Fruit fly (Drosophila melanogaster) whole organism, prepupa: ENCODE data around the gene CG42259.

Source experiments
- Blimp-1 ChIP-seq: fragments of 200-800 bp; sonication (Bioruptor generic); optimal IDR thresholded peaks from 3 replicates; lab custom pipeline; 2017; ENCODE audit warnings: missing biosample characterization, missing genetic modification characterization, mild to moderate bottlenecking, moderate library complexity, missing genetic modification reagents
- CG10669 ChIP-seq: fragments of 200-800 bp; sonication (Bioruptor generic); optimal IDR thresholded peaks from 3 replicates; lab custom pipeline; 2018; ENCODE audit warnings: missing biosample characterization, mild to moderate bottlenecking, missing genetic modification characterization, moderate library complexity
- CG11294 ChIP-seq: fragments of 200-800 bp; sonication (Bioruptor generic); IDR thresholded peaks from 2 replicates; pipeline ENCODE4 v1.3.6; 2022; ENCODE audit warnings: missing biosample characterization, missing genetic modification characterization
- CG11762 ChIP-seq: fragments of 200-800 bp; sonication (Bioruptor generic); optimal IDR thresholded peaks from 3 replicates; lab custom pipeline; 2016; ENCODE audit warnings: missing biosample characterization, missing genetic modification characterization; ENCODE audit not compliant: insufficient read depth
- CG11902 ChIP-seq: fragments of 200-800 bp; sonication (Bioruptor generic); optimal IDR thresholded peaks from 3 replicates; lab custom pipeline; 2016; ENCODE audit warnings: missing biosample characterization, missing genetic modification characterization
- CG1621 ChIP-seq: fragments of 200-800 bp; sonication (Bioruptor generic); optimal IDR thresholded peaks from 3 replicates; lab custom pipeline; 2018; ENCODE audit warnings: missing biosample characterization, mild to moderate bottlenecking, missing genetic modification characterization
- CG16779 ChIP-seq: fragments of 200-800 bp; sonication (Bioruptor generic); optimal IDR thresholded peaks from 3 replicates; lab custom pipeline; 2017; ENCODE audit warnings: missing biosample characterization, mild to moderate bottlenecking, missing genetic modification characterization
- CG32006 ChIP-seq: fragments of 200-800 bp; sonication (Bioruptor generic); optimal IDR thresholded peaks from 3 replicates; lab custom pipeline; 2017; ENCODE audit warnings: missing biosample characterization, mild to moderate bottlenecking, missing genetic modification characterization
- CG34406 ChIP-seq: fragments of 200-800 bp; sonication (Bioruptor generic); optimal IDR thresholded peaks from 3 replicates; lab custom pipeline; 2016; ENCODE audit warnings: missing biosample characterization, missing genetic modification characterization
- CG3919 ChIP-seq: fragments of 200-800 bp; sonication (Bioruptor generic); optimal IDR thresholded peaks from 3 replicates; lab custom pipeline; 2016; ENCODE audit warnings: missing biosample characterization, missing genetic modification characterization
- CG6163 ChIP-seq: fragments of 200-800 bp; sonication (Bioruptor generic); IDR thresholded peaks from 3 replicates; pipeline ENCODE4 v1.3.6; 2022; ENCODE audit warnings: missing biosample characterization, missing genetic modification characterization
- CG6276 ChIP-seq: fragments of 200-800 bp; sonication (Bioruptor generic); optimal IDR thresholded peaks from 2 replicates; lab custom pipeline; 2017; ENCODE audit warnings: missing biosample characterization, mild to moderate bottlenecking, missing genetic modification characterization
- CG7368 ChIP-seq: fragments of 200-800 bp; sonication (Bioruptor generic); optimal IDR thresholded peaks from 3 replicates; lab custom pipeline; 2016; ENCODE audit warnings: missing biosample characterization, missing genetic modification characterization
- CG8119 ChIP-seq: fragments of 200-800 bp; sonication (Bioruptor generic); IDR thresholded peaks from 3 replicates; pipeline ENCODE4 v1.3.6; 2022; ENCODE audit warnings: missing biosample characterization, missing genetic modification characterization
- CG8319 ChIP-seq: fragments of 200-800 bp; sonication (Bioruptor generic); optimal IDR thresholded peaks from 3 replicates; lab custom pipeline; 2016; ENCODE audit warnings: missing biosample characterization, missing genetic modification characterization
- CG8632 ChIP-seq: fragments of 200-800 bp; sonication (Bioruptor generic); optimal IDR thresholded peaks from 3 replicates; lab custom pipeline; 2016; ENCODE audit warnings: missing biosample characterization, missing genetic modification characterization
- CG9139 ChIP-seq: fragments of 200-800 bp; sonication (Bioruptor generic); optimal IDR thresholded peaks from 3 replicates; lab custom pipeline; 2017; ENCODE audit warnings: missing biosample characterization, mild to moderate bottlenecking, missing genetic modification characterization
- Eip75B ChIP-seq: fragments of 200-800 bp; sonication (Bioruptor generic); optimal IDR thresholded peaks from 3 replicates; lab custom pipeline; 2016; ENCODE audit warnings: missing biosample characterization, missing genetic modification characterization
- Eip78C ChIP-seq: fragments of 200-800 bp; sonication (Bioruptor generic); peaks from one replicate; lab custom pipeline; 2016; ENCODE audit warnings: missing biosample characterization, missing genetic modification characterization
- Eip93F ChIP-seq: fragments of 200-800 bp; sonication (Bioruptor generic); optimal IDR thresholded peaks from 2 replicates; lab custom pipeline; 2016; ENCODE audit warnings: missing biosample characterization, mild to moderate bottlenecking, missing genetic modification characterization
- Ets96B ChIP-seq: fragments of 200-800 bp; optimal IDR thresholded peaks from 2 replicates; lab custom pipeline; 2019; ENCODE audit warnings: missing biosample characterization, mild to moderate bottlenecking, missing genetic modification characterization, moderate library complexity
- Hr38 ChIP-seq: sonication (Bioruptor generic); optimal IDR thresholded peaks from 2 replicates; lab custom pipeline; 2016; ENCODE audit warnings: missing biosample characterization, missing genetic modification characterization
- Hr39 ChIP-seq: fragments of 200-800 bp; sonication (Bioruptor generic); optimal IDR thresholded peaks from 2 replicates; lab custom pipeline; 2016; ENCODE audit warnings: missing biosample characterization, missing genetic modification characterization
- Met ChIP-seq: fragments of 200-800 bp; sonication (Bioruptor generic); optimal IDR thresholded peaks from 3 replicates; lab custom pipeline; 2016; ENCODE audit warnings: missing biosample characterization, missing genetic modification characterization
- Smox ChIP-seq: fragments of 200-800 bp; sonication (Bioruptor generic); optimal IDR thresholded peaks from 3 replicates; lab custom pipeline; 2016; ENCODE audit warnings: missing biosample characterization, missing genetic modification characterization
- Sox102F ChIP-seq: fragments of 200-800 bp; sonication (Bioruptor generic); optimal IDR thresholded peaks from 2 replicates; lab custom pipeline; 2016; ENCODE audit warnings: missing biosample characterization, mild to moderate bottlenecking, missing genetic modification characterization
- Sox14 ChIP-seq: fragments of 200-800 bp; sonication (Bioruptor generic); optimal IDR thresholded peaks from 3 replicates; lab custom pipeline; 2016; ENCODE audit warnings: missing biosample characterization, missing genetic modification characterization
- Sox15 ChIP-seq: fragments of 200-800 bp; sonication (Bioruptor generic); optimal IDR thresholded peaks from 3 replicates; lab custom pipeline; 2016; ENCODE audit warnings: missing biosample characterization, missing genetic modification characterization
- achi ChIP-seq: fragments of 200-800 bp; sonication (Bioruptor generic); optimal IDR thresholded peaks from 3 replicates; lab custom pipeline; 2016; ENCODE audit warnings: missing biosample characterization, missing genetic modification characterization
- cyc ChIP-seq: fragments of 200-800 bp; sonication (Bioruptor generic); optimal IDR thresholded peaks from 3 replicates; lab custom pipeline; 2016; ENCODE audit warnings: missing biosample characterization, missing genetic modification characterization
- dac ChIP-seq: fragments of 200-800 bp; sonication (Bioruptor generic); optimal IDR thresholded peaks from 2 replicates; lab custom pipeline; 2017; ENCODE audit warnings: missing biosample characterization, mild to moderate bottlenecking, missing genetic modification characterization
- dsx ChIP-seq: fragments of 200-800 bp; optimal IDR thresholded peaks from 3 replicates; lab custom pipeline; 2019; ENCODE audit warnings: missing biosample characterization, mild to moderate bottlenecking, missing genetic modification characterization, moderate library complexity; ENCODE audit not compliant: poor library complexity, severe bottlenecking
- eg ChIP-seq: fragments of 200-800 bp; sonication (Bioruptor generic); IDR thresholded peaks from 3 replicates; pipeline ENCODE4 v1.3.6; 2022; ENCODE audit warnings: missing biosample characterization, missing genetic modification characterization
- esn ChIP-seq: fragments of 200-800 bp; sonication (Bioruptor generic); optimal IDR thresholded peaks from 2 replicates; lab custom pipeline; 2016; ENCODE audit warnings: missing biosample characterization, mild to moderate bottlenecking, missing genetic modification characterization, moderate library complexity
- fd85E ChIP-seq: fragments of 200-800 bp; sonication (Bioruptor generic); optimal IDR thresholded peaks from 3 replicates; lab custom pipeline; 2016; ENCODE audit warnings: missing biosample characterization, missing genetic modification characterization
- fkh ChIP-seq: fragments of 200-800 bp; sonication (Bioruptor generic); optimal IDR thresholded peaks from 3 replicates; lab custom pipeline; 2017; ENCODE audit warnings: missing biosample characterization, mild to moderate bottlenecking, missing genetic modification characterization, moderate library complexity
- lz ChIP-seq: fragments of 200-800 bp; sonication (Bioruptor generic); optimal IDR thresholded peaks from 3 replicates; lab custom pipeline; 2016; ENCODE audit warnings: missing biosample characterization, missing genetic modification characterization
- net ChIP-seq: fragments of 200-800 bp; sonication (Bioruptor generic); optimal IDR thresholded peaks from 3 replicates; lab custom pipeline; 2016; ENCODE audit warnings: missing biosample characterization, missing genetic modification characterization
- pdm3 ChIP-seq: fragments of 200-800 bp; sonication (Bioruptor generic); optimal IDR thresholded peaks from 3 replicates; lab custom pipeline; 2016; ENCODE audit warnings: missing biosample characterization, missing genetic modification characterization
- salr ChIP-seq, 2 experiments: fragments of 200-800 bp; sonication (Bioruptor generic); optimal IDR thresholded peaks; 3 replicates each; lab custom pipeline; 2016 to 2018; ENCODE audit warnings: missing biosample characterization in 2 of 2, missing genetic modification characterization in 2 of 2, mild to moderate bottlenecking in 1 of 2
- spab ChIP-seq: fragments of 200-800 bp; sonication (Bioruptor generic); optimal IDR thresholded peaks from 2 replicates; lab custom pipeline; 2017; ENCODE audit warnings: missing biosample characterization, mild to moderate bottlenecking, missing genetic modification characterization, missing genetic modification reagents
- ss ChIP-seq, 2 experiments: fragments of 200-800 bp; sonication (Bioruptor generic); optimal IDR thresholded peaks; 2 replicates in 1 of 2; 3 replicates in 1 of 2; lab custom pipeline; 2017 to 2018; ENCODE audit warnings: mild to moderate bottlenecking in 2 of 2, missing biosample characterization in 2 of 2, missing genetic modification characterization in 2 of 2, moderate library complexity in 1 of 2
- svp ChIP-seq: fragments of 200-800 bp; sonication (Bioruptor generic); peaks from one replicate; lab custom pipeline; 2016; ENCODE audit warnings: missing biosample characterization, missing genetic modification characterization
- topi ChIP-seq: fragments of 200-800 bp; sonication (Bioruptor generic); optimal IDR thresholded peaks from 3 replicates; lab custom pipeline; 2016; ENCODE audit warnings: missing biosample characterization, missing genetic modification characterization
- vri ChIP-seq: fragments of 200-800 bp; sonication (Bioruptor generic); optimal IDR thresholded peaks from 3 replicates; lab custom pipeline; 2016; ENCODE audit warnings: missing biosample characterization, mild to moderate bottlenecking, missing genetic modification characterization

CG42259 gene

dm6 chrX:1080715-1081114, 34.7 kb downstream of the CG42259 start (continued):
- TF ChIP-seq CG8119 (peak; percentile 51; the same call in 2 of the 3 replicates), CG11294 (GFP tag; lab: Robert Waterston, UW) (no peak), dsx (GFP tag; lab: Kevin White, UChicago) (no peak), Hr39 (peak; percentile 23), CG1621 (tag; lab: Kevin White, UChicago) (peak; percentile 35), CG8319 (GFP tag; lab: Kevin White, UChicago) (no peak), Eip93F (GFP tag; lab: Kevin White, UChicago) (no peak), eg (GFP tag; lab: Robert Waterston, UW) (peak; percentile 50; the same call in 1 of the 3 replicates), ss (GFP tag; optimal IDR thresholded peaks at IDR 0.05; lab: Kevin White, UChicago) (peak in 1 of 2 experiments; percentile 12), CG10669 (peak; percentile 39), Met (GFP tag; lab: Kevin White, UChicago) (peak; percentile 31), Smox (no peak), CG8632 (peak; percentile 16), fd85E (GFP tag; lab: Kevin White, UChicago) (no peak), vri (GFP tag; lab: Kevin White, UChicago) (no peak), Sox14 (GFP tag; lab: Kevin White, UChicago) (peak; percentile 49), CG34406 (GFP tag; lab: Kevin White, UChicago) (peak; percentile 10), lz (GFP tag; lab: Kevin White, UChicago) (no peak), Blimp-1 (GFP tag; lab: Kevin White, UChicago) (no peak), Ets96B (tag; lab: Kevin White, UChicago) (peak; percentile 24), svp (peak; percentile 33), Eip78C (GFP tag; lab: Kevin White, UChicago) (peak; percentile 88), CG11902 (GFP tag; lab: Kevin White, UChicago) (no peak), pdm3 (peak; percentile 54), cyc (GFP tag; lab: Kevin White, UChicago) (no peak), CG16779 (tag; lab: Kevin White, UChicago) (no peak), spab (GFP tag; lab: Kevin White, UChicago) (peak; percentile 15), salr (GFP tag; optimal IDR thresholded peaks at IDR 0.05; lab: Kevin White, UChicago) (peak in 1 of 2 experiments; percentile 30), CG9139 (GFP tag; lab: Kevin White, UChicago) (no peak), Hr38 (GFP tag; lab: Kevin White, UChicago) (no peak), CG11762 (no peak), fkh (GFP tag; lab: Kevin White, UChicago) (no peak), net (peak; percentile 57)
- TF ChIP-seq, all 60 proteins: peak for 39

DNA sequence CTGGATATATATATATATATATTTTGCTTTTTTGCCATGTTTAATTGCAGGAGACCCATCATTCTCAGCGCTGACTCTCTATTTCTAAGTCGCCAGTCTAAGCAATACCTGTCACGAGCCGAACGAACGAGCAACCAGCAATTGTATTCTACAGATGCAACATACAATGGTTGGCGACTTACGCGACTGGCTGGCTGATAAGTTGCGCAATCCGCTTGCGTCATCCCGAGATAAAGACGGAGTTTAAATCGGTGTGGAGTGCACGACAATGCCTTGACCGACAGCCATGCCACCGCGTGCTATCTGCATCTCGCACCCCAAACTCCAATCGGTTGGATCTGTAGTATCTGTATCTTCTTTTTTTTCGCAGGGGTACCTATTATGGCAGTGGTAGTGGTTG, 36.4 kb downstream of the CG42259 start:
- TF ChIP-seq vri (GFP tag; lab: Kevin White, UChicago) (peak; percentile 59), Hr38 (GFP tag; lab: Kevin White, UChicago) (no peak), svp (peak; percentile 41)

DNA sequence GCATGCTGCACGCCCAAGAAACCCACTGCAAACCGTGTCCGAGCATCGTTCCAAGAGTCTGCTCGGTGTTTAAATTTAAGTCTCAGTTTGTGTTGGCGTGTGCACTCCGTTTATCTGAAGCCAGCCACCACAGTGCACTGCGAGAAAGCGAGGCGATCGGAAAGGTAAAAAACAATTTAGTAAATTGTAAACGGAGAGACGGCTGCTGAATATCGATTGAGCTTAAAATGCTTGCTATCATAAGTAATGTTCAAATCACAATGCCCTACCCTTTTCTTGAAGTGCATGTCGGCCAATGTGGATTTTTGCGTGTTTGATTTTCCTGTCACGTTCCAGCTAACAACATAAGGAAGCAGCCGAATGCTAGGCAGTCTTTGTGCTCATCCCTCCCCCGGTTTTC, 37.1 kb downstream of the CG42259 start:
- TF ChIP-seq CG6276 (GFP tag; lab: Kevin White, UChicago), result peak; percentile 72
- no peak for TF ChIP-seq fkh (GFP tag; lab: Kevin White, UChicago)
- TF ChIP-seq CG11902 (GFP tag; lab: Kevin White, UChicago), result peak; percentile 18
- TF ChIP-seq Eip78C (GFP tag; lab: Kevin White, UChicago), result peak; percentile 88
- no peak for TF ChIP-seq dsx (GFP tag; lab: Kevin White, UChicago)
- TF ChIP-seq CG8632, result peak; percentile 46
- TF ChIP-seq pdm3, result peak; percentile 77
- peak; percentile 78 for TF ChIP-seq net
- TF ChIP-seq topi, result peak; percentile 69
- no peak for TF ChIP-seq Blimp-1 (GFP tag; lab: Kevin White, UChicago)
- TF ChIP-seq vri (GFP tag; lab: Kevin White, UChicago), result no peak
- peak; percentile 40 for TF ChIP-seq Sox102F
- TF ChIP-seq Hr39, result peak; percentile 64
- peak; percentile 55 for TF ChIP-seq Eip75B (GFP tag; lab: Kevin White, UChicago)
- TF ChIP-seq fd85E (GFP tag; lab: Kevin White, UChicago), result no peak
- TF ChIP-seq CG11762, result peak; percentile 26
- TF ChIP-seq Met (GFP tag; lab: Kevin White, UChicago), result peak; percentile 53
- TF ChIP-seq CG11294 (GFP tag; lab: Robert Waterston, UW), result peak; percentile 64; the same call in 1 of the 2 replicates
- TF ChIP-seq Sox14 (GFP tag; lab: Kevin White, UChicago), result peak; percentile 71
- peak; percentile 87 for TF ChIP-seq CG32006 (GFP tag; lab: Kevin White, UChicago)
- peak; percentile 82 for TF ChIP-seq CG3919 (GFP tag; lab: Kevin White, UChicago)
- TF ChIP-seq CG7368, result peak; percentile 52
- TF ChIP-seq CG8119, result peak; percentile 78
- TF ChIP-seq achi (GFP tag; lab: Kevin White, UChicago), result peak; percentile 75
- peak; percentile 63 for TF ChIP-seq esn (GFP tag; lab: Kevin White, UChicago)
- TF ChIP-seq Ets96B (tag; lab: Kevin White, UChicago), result peak; percentile 51
- TF ChIP-seq dac (GFP tag; lab: Kevin White, UChicago), result peak; percentile 74
- peak; percentile 44 for TF ChIP-seq Sox15 (GFP tag; lab: Kevin White, UChicago)
- TF ChIP-seq CG6163 (GFP tag; lab: Robert Waterston, UW), result peak; percentile 90
